Worm (Caenorhabditis elegans): ENCODE results near the gene fbxc-7.

The fbxc-7 gene

DNA sequence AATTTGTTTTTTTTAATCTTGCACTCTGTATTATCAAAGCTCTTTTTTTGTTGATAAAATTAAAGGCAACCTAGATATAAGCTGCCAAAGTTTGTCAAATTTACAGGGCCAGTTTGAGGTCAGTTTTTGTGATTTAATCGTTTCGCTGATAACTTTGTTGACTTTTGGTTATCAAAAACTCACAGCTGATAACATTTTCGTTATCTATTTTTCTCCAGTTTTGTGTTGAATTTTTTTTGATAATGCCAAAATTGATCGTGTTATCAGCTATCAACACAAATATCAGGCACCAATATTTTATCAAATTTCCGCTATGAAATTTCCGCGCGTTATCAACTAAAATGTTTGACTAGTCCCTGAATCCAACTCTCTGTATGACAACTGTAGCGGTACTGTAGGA is 39.5 kb upstream of the fbxc-7 start:
- TF ChIP-seq zip-8 (tag; optimal IDR thresholded peaks at IDR 0.05) (no peak), nhr-237 (tag; optimal IDR thresholded peaks at IDR 0.05) (no peak), mep-1 (tag; optimal IDR thresholded peaks at IDR 0.05) (no peak), mab-5 (tag; optimal IDR thresholded peaks at IDR 0.05) (no peak), nhr-76 (tag; optimal IDR thresholded peaks at IDR 0.05) (no peak), hlh-1 (tag; optimal IDR thresholded peaks at IDR 0.05) (no peak), sem-2 (GFP tag; optimal IDR thresholded peaks at IDR 0.05) (no peak), blmp-1 (tag; optimal IDR thresholded peaks at IDR 0.05) (no peak), nhr-28 (tag; optimal IDR thresholded peaks at IDR 0.05) (no peak), bed-3 (GFP tag; optimal IDR thresholded peaks at IDR 0.05) (no peak), drap-1 (GFP tag; optimal IDR thresholded peaks at IDR 0.05) (no peak), elt-1 (tag; optimal IDR thresholded peaks at IDR 0.05; ENCODE audit: borderline replicate concordance, insufficient read depth) (no peak), lin-32 (GFP tag; optimal IDR thresholded peaks at IDR 0.05) (no peak), ztf-11 (tag; optimal IDR thresholded peaks at IDR 0.05) (no peak)

ce11 chrII:915780-916179 is 38.9 kb upstream of the fbxc-7 start, which contains the start of gene fbxc-29:
fbxc-29 (plus strand) TSS chrII:916080.
- TF ChIP-seq mep-1 (tag; optimal IDR thresholded peaks at IDR 0.05) (no peak), lin-13 (tag; optimal IDR thresholded peaks at IDR 0.05) (no peak), unc-39 (tag; optimal IDR thresholded peaks at IDR 0.05) (no peak), bed-3 (GFP tag; optimal IDR thresholded peaks at IDR 0.05) (no peak), M03D4.4 (tag; optimal IDR thresholded peaks at IDR 0.05) (no peak), sem-2 (GFP tag; optimal IDR thresholded peaks at IDR 0.05) (no peak)

DNA sequence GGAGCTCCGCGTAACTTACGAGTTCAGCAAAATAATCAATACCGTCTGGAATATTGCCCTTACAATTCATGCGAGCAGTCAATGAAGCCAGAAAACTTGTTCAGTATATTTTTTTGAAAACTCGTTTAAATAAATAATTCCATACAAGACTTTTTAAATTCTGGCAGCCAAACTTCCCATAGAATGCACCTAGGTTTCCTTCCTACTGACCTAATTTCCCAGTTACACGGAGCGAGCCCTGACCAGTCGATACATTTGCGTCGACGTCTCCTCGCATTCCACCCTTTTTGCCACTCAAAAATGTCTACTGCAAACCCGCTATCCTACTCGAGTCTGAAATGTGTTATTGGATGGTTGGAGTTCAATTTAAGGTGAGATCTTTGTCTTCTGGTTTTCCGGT is 37.4 kb upstream of the fbxc-7 start, which contains the start of gene fbxc-30:
TSS of gene fbxc-30 (plus strand) at position 301 of the 400 bp plus-strand sequence.
- TF ChIP-seq sem-2 (GFP tag; optimal IDR thresholded peaks at IDR 0.05) (no peak), lsy-2 (tag; optimal IDR thresholded peaks at IDR 0.05) (no peak), nhr-237 (tag; optimal IDR thresholded peaks at IDR 0.05) (no peak), unc-39 (tag; optimal IDR thresholded peaks at IDR 0.05) (no peak), elt-1 (tag; optimal IDR thresholded peaks at IDR 0.05; ENCODE audit: borderline replicate concordance, insufficient read depth) (no peak)

DNA sequence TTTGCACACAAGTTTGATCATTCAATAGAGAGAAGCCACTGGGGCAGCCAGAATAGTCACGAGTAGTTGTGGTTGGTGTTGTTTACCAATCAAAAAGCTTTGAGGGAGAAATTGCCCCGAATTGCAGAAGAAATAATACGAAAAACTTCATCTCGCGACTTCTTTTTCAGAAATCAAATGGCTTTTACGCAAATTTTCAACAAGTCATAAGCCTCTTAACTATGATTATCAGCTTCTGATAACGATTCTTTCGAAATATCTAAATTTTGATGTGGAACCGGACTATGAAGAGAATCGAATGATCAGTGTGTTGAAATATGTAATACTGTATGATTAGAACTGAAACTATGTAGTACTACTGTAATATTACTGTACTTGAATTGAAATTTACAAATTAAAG is 34.4 kb upstream of the fbxc-7 start:
- TF ChIP-seq ceh-43 (GFP tag; optimal IDR thresholded peaks at IDR 0.05): no peak

- no peak for TF ChIP-seq ceh-83 (GFP tag; optimal IDR thresholded peaks at IDR 0.05)
- no peak for TF ChIP-seq lin-32 (GFP tag; optimal IDR thresholded peaks at IDR 0.05)
- no peak for TF ChIP-seq hlh-1 (tag; optimal IDR thresholded peaks at IDR 0.05)
- no peak for TF ChIP-seq nhr-76 (tag; optimal IDR thresholded peaks at IDR 0.05)
- no peak for TF ChIP-seq pha-4 (tag; optimal IDR thresholded peaks at IDR 0.05)
- no peak for TF ChIP-seq nhr-237 (tag; optimal IDR thresholded peaks at IDR 0.05)
- no peak for TF ChIP-seq nhr-2 (tag; optimal IDR thresholded peaks at IDR 0.05)
- no peak for TF ChIP-seq unc-39 (tag; optimal IDR thresholded peaks at IDR 0.05)
Observed at ce11 chrII:922778-923177, 31.9 kb upstream of the fbxc-7 start.

DNA sequence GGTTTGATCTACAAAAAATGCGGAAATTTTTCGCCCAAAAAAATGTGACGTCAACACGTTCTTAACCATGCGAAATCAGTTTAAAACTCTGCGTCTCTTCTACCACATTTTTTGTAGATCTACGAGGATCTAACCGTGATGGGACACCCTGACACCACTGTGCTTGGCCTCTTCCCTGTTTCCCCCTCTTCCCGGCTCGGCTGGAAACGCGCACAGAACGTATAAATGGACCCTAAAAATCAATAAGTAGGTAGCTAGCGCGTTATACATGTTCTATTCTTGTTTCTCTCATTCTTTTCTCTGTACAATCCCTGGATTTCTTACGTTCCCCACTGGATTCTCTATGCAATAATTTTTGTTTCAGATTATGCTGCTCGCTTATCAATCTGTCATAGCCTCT is 31.2 kb upstream of the fbxc-7 start, which contains the start of gene fbxc-28:
TSS of gene fbxc-28 (plus strand) at position 301 of the 400 bp plus-strand sequence.
- TF ChIP-seq ceh-83 (GFP tag; optimal IDR thresholded peaks at IDR 0.05): no peak
- no peak for TF ChIP-seq nhr-28 (tag; optimal IDR thresholded peaks at IDR 0.05)
- TF ChIP-seq nhr-12 (tag; optimal IDR thresholded peaks at IDR 0.05): no peak
- no peak for TF ChIP-seq sptf-1 (tag; optimal IDR thresholded peaks at IDR 0.05)
- TF ChIP-seq lsy-2 (tag; optimal IDR thresholded peaks at IDR 0.05): no peak
- TF ChIP-seq ham-2 (GFP tag; optimal IDR thresholded peaks at IDR 0.05): no peak
- TF ChIP-seq elt-3 (tag; optimal IDR thresholded peaks at IDR 0.05): no peak
- TF ChIP-seq flh-1 (GFP tag; optimal IDR thresholded peaks at IDR 0.05): no peak
- TF ChIP-seq mep-1 (tag; optimal IDR thresholded peaks at IDR 0.05): no peak

ce11 chrII:927331-927730 is 27.4 kb upstream of the fbxc-7 start, which contains the start of gene R07C3.13:
R07C3.13 (minus strand) TSS chrII:927431.
- TF ChIP-seq mep-1 (tag; optimal IDR thresholded peaks at IDR 0.05): no peak
- TF ChIP-seq blmp-1 (tag; optimal IDR thresholded peaks at IDR 0.05): no peak
- TF ChIP-seq ceh-83 (GFP tag; optimal IDR thresholded peaks at IDR 0.05): no peak
- TF ChIP-seq nhr-76 (tag; optimal IDR thresholded peaks at IDR 0.05): no peak
- no peak for TF ChIP-seq tbx-8 (GFP tag; optimal IDR thresholded peaks at IDR 0.05)
- no peak for TF ChIP-seq elt-3 (tag; optimal IDR thresholded peaks at IDR 0.05)
- no peak for TF ChIP-seq unc-62 (GFP tag; optimal IDR thresholded peaks at IDR 0.05)
- TF ChIP-seq pha-4 (tag; optimal IDR thresholded peaks at IDR 0.05): no peak
- no peak for TF ChIP-seq nhr-12 (tag; optimal IDR thresholded peaks at IDR 0.05)
- no peak for TF ChIP-seq lin-13 (tag; optimal IDR thresholded peaks at IDR 0.05)
- TF ChIP-seq lsy-2 (tag; optimal IDR thresholded peaks at IDR 0.05): no peak
- no peak for TF ChIP-seq hlh-1 (tag; optimal IDR thresholded peaks at IDR 0.05)
- no peak for TF ChIP-seq ceh-39 (tag; optimal IDR thresholded peaks at IDR 0.05)
- no peak for TF ChIP-seq flh-1 (GFP tag; optimal IDR thresholded peaks at IDR 0.05)
- no peak for TF ChIP-seq ceh-43 (GFP tag; optimal IDR thresholded peaks at IDR 0.05)
- no peak for TF ChIP-seq mls-2 (tag; optimal IDR thresholded peaks at IDR 0.05)
- no peak for TF ChIP-seq ztf-11 (tag; optimal IDR thresholded peaks at IDR 0.05)
- TF ChIP-seq sptf-1 (tag; optimal IDR thresholded peaks at IDR 0.05): no peak
